Worm (Caenorhabditis elegans): ENCODE data around the gene srh-99.

The srh-99 gene

ce11 chrII:3688333-3688732 is 28.0 kb downstream of the srh-99 start, which contains the start of gene ifas-1:
ifas-1 (minus strand) TSS chrII:3688719.
- no peak for TF ChIP-seq sea-2 (GFP tag; optimal IDR thresholded peaks at IDR 0.05)
- TF ChIP-seq zag-1 (tag; optimal IDR thresholded peaks at IDR 0.05), result no peak
- TF ChIP-seq mml-1 (tag; optimal IDR thresholded peaks at IDR 0.05), result no peak
- TF ChIP-seq ceh-16 (tag; optimal IDR thresholded peaks at IDR 0.05), result no peak
- TF ChIP-seq fos-1 (tag; optimal IDR thresholded peaks at IDR 0.05), result no peak
- no peak for TF ChIP-seq pqm-1 (tag; optimal IDR thresholded peaks at IDR 0.05)

- TF ChIP-seq nhr-237 (tag; optimal IDR thresholded peaks at IDR 0.05) (no peak), ceh-28 (tag; optimal IDR thresholded peaks at IDR 0.05) (peak; percentile 83), ama-1 (optimal IDR thresholded peaks at IDR 0.05) (no peak), egl-5 (tag; optimal IDR thresholded peaks at IDR 0.05) (no peak), nhr-76 (tag; optimal IDR thresholded peaks at IDR 0.05) (no peak), pqm-1 (tag; optimal IDR thresholded peaks at IDR 0.05) (peak; percentile 46), pha-4 (tag; optimal IDR thresholded peaks at IDR 0.05) (no peak), elt-2 (tag; optimal IDR thresholded peaks at IDR 0.05) (peak; percentile 87), unc-62 (GFP tag; optimal IDR thresholded peaks at IDR 0.05) (no peak), ceh-9 (tag; optimal IDR thresholded peaks at IDR 0.05) (no peak)
Measured at ce11 chrII:3684487-3685067, 31.8 kb downstream of the srh-99 start.

- no peak for TF ChIP-seq fkh-10 (GFP tag; optimal IDR thresholded peaks at IDR 0.05)
- peak; percentile 62 for TF ChIP-seq snpc-4 (tag; optimal IDR thresholded peaks at IDR 0.05)
- peak; percentile 65 for TF ChIP-seq nhr-23 (tag; optimal IDR thresholded peaks at IDR 0.05)
- TF ChIP-seq elt-2 (tag; optimal IDR thresholded peaks at IDR 0.05), result peak; percentile 70
- peak; percentile 34 for TF ChIP-seq egl-5 (tag; optimal IDR thresholded peaks at IDR 0.05)
- no peak for TF ChIP-seq hmg-11 (tag; optimal IDR thresholded peaks at IDR 0.05)
- TF ChIP-seq ama-1 (optimal IDR thresholded peaks at IDR 0.05), result no peak
- no peak for TF ChIP-seq mdl-1 (tag; optimal IDR thresholded peaks at IDR 0.05)
- TF ChIP-seq pha-4 (tag; optimal IDR thresholded peaks at IDR 0.05), result peak; percentile 81
- no peak for TF ChIP-seq nhr-67 (tag; optimal IDR thresholded peaks at IDR 0.05)
- peak; percentile 85 for TF ChIP-seq nhr-25 (tag; optimal IDR thresholded peaks at IDR 0.05)
- TF ChIP-seq elt-1 (tag; optimal IDR thresholded peaks at IDR 0.05), result peak; percentile 44
- peak; percentile 45 for TF ChIP-seq lin-39 (tag; optimal IDR thresholded peaks at IDR 0.05)
- TF ChIP-seq pqm-1 (tag; optimal IDR thresholded peaks at IDR 0.05), result no peak
- no peak for TF ChIP-seq nhr-77 (tag; optimal IDR thresholded peaks at IDR 0.05)
- no peak for TF ChIP-seq ceh-9 (tag; optimal IDR thresholded peaks at IDR 0.05)
- TF ChIP-seq nfya-1 (tag; optimal IDR thresholded peaks at IDR 0.05; ENCODE audit: insufficient read depth), result peak; percentile 81
- no peak for TF ChIP-seq fkh-2 (tag; optimal IDR thresholded peaks at IDR 0.05)
- TF ChIP-seq nhr-237 (tag; optimal IDR thresholded peaks at IDR 0.05), result no peak
- TF ChIP-seq ceh-82 (tag; optimal IDR thresholded peaks at IDR 0.05), result no peak
- TF ChIP-seq egl-27 (tag; optimal IDR thresholded peaks at IDR 0.05), result no peak
- no peak for TF ChIP-seq ceh-16 (tag; optimal IDR thresholded peaks at IDR 0.05)
- TF ChIP-seq R02D3.7 (tag; optimal IDR thresholded peaks at IDR 0.05), result peak; percentile 74
- TF ChIP-seq aly-2 (tag; optimal IDR thresholded peaks at IDR 0.05), result no peak
- TF ChIP-seq lin-15B (tag; optimal IDR thresholded peaks at IDR 0.05), result peak; percentile 65
- peak; percentile 63 for TF ChIP-seq unc-62 (GFP tag; optimal IDR thresholded peaks at IDR 0.05)
- TF ChIP-seq nhr-43 (tag; optimal IDR thresholded peaks at IDR 0.05; ENCODE audit: poor library complexity, severe bottlenecking), result peak; percentile 50
Measured at ce11 chrII:3682770-3683234, 33.6 kb downstream of the srh-99 start, which contains the start of gene F19B10.1. F19B10.1 (plus strand) TSS chrII:3683184.

ce11 chrII:3681365-3682083 is 34.8 kb downstream of the srh-99 start, which contains the start of gene F19B10.10:
F19B10.10 (minus strand) TSS chrII:3681415.
- no peak for TF ChIP-seq nhr-43 (tag; optimal IDR thresholded peaks at IDR 0.05; ENCODE audit: poor library complexity, severe bottlenecking)
- no peak for TF ChIP-seq lsy-12 (tag; optimal IDR thresholded peaks at IDR 0.05)
- no peak for TF ChIP-seq pha-4 (tag; optimal IDR thresholded peaks at IDR 0.05)
- TF ChIP-seq egl-27 (tag; optimal IDR thresholded peaks at IDR 0.05), result no peak
- no peak for TF ChIP-seq nhr-237 (tag; optimal IDR thresholded peaks at IDR 0.05)
- no peak for TF ChIP-seq elt-3 (tag; optimal IDR thresholded peaks at IDR 0.05)
- no peak for TF ChIP-seq lin-39 (tag; optimal IDR thresholded peaks at IDR 0.05)
- TF ChIP-seq fos-1 (tag; optimal IDR thresholded peaks at IDR 0.05), result no peak
- TF ChIP-seq ztf-11 (tag; optimal IDR thresholded peaks at IDR 0.05), result no peak
- TF ChIP-seq hmg-11 (tag; optimal IDR thresholded peaks at IDR 0.05), result no peak
